Fruit fly (Drosophila melanogaster) whole organism, embryonic: Measurements from ENCODE around the gene CG6225.

Experiments
- Atf-2 ChIP-seq: fragments of 200-800 bp; sonication (Bioruptor generic); optimal IDR thresholded peaks from 2 replicates; lab custom pipeline; 2016; ENCODE audit warnings: missing biosample characterization, missing genetic modification characterization
- Bteb2 ChIP-seq: fragments of 200-800 bp; sonication (Bioruptor generic); optimal IDR thresholded peaks from 2 replicates; lab custom pipeline; 2016; ENCODE audit warnings: missing biosample characterization, missing genetic modification characterization
- CG11504 ChIP-seq: fragments of 200-800 bp; sonication (Bioruptor generic); optimal IDR thresholded peaks from 3 replicates; lab custom pipeline; 2019; ENCODE audit warnings: missing biosample characterization, mild to moderate bottlenecking, missing genetic modification characterization, moderate library complexity
- CG14710 ChIP-seq: fragments of 200-800 bp; sonication (Bioruptor generic); optimal IDR thresholded peaks from 3 replicates; lab custom pipeline; 2019; ENCODE audit warnings: missing biosample characterization, mild to moderate bottlenecking, missing genetic modification characterization, moderate library complexity
- CG16813 ChIP-seq: fragments of 200-800 bp; sonication (Bioruptor generic); IDR thresholded peaks from 3 replicates; pipeline ENCODE4 v1.3.6; 2022; ENCODE audit warnings: missing biosample characterization, missing genetic modification characterization; ENCODE audit not compliant: partially characterized antibody
- CG2199 ChIP-seq: fragments of 200-800 bp; sonication (Bioruptor generic); IDR thresholded peaks from 3 replicates; pipeline ENCODE4 v1.3.6; 2022; ENCODE audit warnings: missing biosample characterization, missing genetic modification characterization
- CG2678 ChIP-seq: fragments of 200-800 bp; sonication (Bioruptor generic); optimal IDR thresholded peaks from 3 replicates; lab custom pipeline; 2019; ENCODE audit warnings: missing biosample characterization, mild to moderate bottlenecking, missing genetic modification characterization, moderate library complexity
- CG43689 ChIP-seq: fragments of 200-800 bp; sonication (Bioruptor generic); IDR thresholded peaks from 2 replicates; pipeline ENCODE4 v1.3.6; 2022; ENCODE audit warnings: missing biosample characterization, missing genetic modification characterization
- CG4707 ChIP-seq: fragments of 200-800 bp; sonication (Bioruptor generic); optimal IDR thresholded peaks from 2 replicates; lab custom pipeline; 2018; ENCODE audit warnings: missing biosample characterization, mild to moderate bottlenecking, missing genetic modification characterization, moderate library complexity
- CG4730 ChIP-seq: fragments of 200-800 bp; sonication (Bioruptor generic); IDR thresholded peaks from 2 replicates; pipeline ENCODE4 v1.3.6; 2022; ENCODE audit warnings: missing biosample characterization, missing genetic modification characterization
- CG6654 ChIP-seq: fragments of 200-800 bp; sonication (Bioruptor generic); optimal IDR thresholded peaks from 2 replicates; lab custom pipeline; 2017; ENCODE audit warnings: missing biosample characterization, mild to moderate bottlenecking, missing genetic modification characterization
- CG6813 ChIP-seq: fragments of 200-800 bp; sonication (Bioruptor generic); optimal IDR thresholded peaks from 2 replicates; lab custom pipeline; 2017; ENCODE audit warnings: missing biosample characterization, missing genetic modification characterization, mild to moderate bottlenecking, moderate library complexity, missing genetic modification reagents
- CG6854 ChIP-seq: fragments of 200-800 bp; sonication (Bioruptor generic); optimal IDR thresholded peaks from 3 replicates; lab custom pipeline; 2017; ENCODE audit warnings: missing biosample characterization, mild to moderate bottlenecking, missing genetic modification characterization
- CG7839 ChIP-seq: fragments of 200-800 bp; sonication (Bioruptor generic); optimal IDR thresholded peaks from 3 replicates; lab custom pipeline; 2018; ENCODE audit warnings: missing biosample characterization, mild to moderate bottlenecking, missing genetic modification characterization, moderate library complexity
- CG8478 ChIP-seq: fragments of >200 bp; optimal IDR thresholded peaks from 2 replicates; lab custom pipeline; 2018
- CoRest ChIP-seq: fragments of 200-800 bp; sonication (Bioruptor generic); optimal IDR thresholded peaks from 3 replicates; lab custom pipeline; 2018; ENCODE audit warnings: missing biosample characterization, mild to moderate bottlenecking, missing genetic modification characterization, moderate library complexity
- D19A ChIP-seq: fragments of 200-800 bp; optimal IDR thresholded peaks from 3 replicates; lab custom pipeline; 2019; ENCODE audit warnings: missing biosample characterization, mild to moderate bottlenecking, missing genetic modification characterization, moderate library complexity
- Ets65A ChIP-seq: fragments of 200-800 bp; sonication (Bioruptor generic); peaks from one replicate; lab custom pipeline; 2016; ENCODE audit warnings: missing biosample characterization, missing genetic modification characterization
- Hr51 ChIP-seq, 2 experiments: fragments of 200-800 bp; sonication (Bioruptor generic); optimal IDR thresholded peaks; 2 replicates in 1 of 2; 3 replicates in 1 of 2; lab custom pipeline; 2016 to 2018; ENCODE audit warnings: missing biosample characterization in 2 of 2, missing genetic modification characterization in 2 of 2, mild to moderate bottlenecking in 1 of 2, moderate library complexity in 1 of 2
- Mes4 ChIP-seq: fragments of 200-800 bp; sonication (Bioruptor generic); optimal IDR thresholded peaks from 2 replicates; lab custom pipeline; 2016; ENCODE audit warnings: missing biosample characterization, missing genetic modification characterization
- Oli ChIP-seq: fragments of 200-800 bp; sonication (Bioruptor generic); optimal IDR thresholded peaks from 2 replicates; lab custom pipeline; 2018; ENCODE audit warnings: missing biosample characterization, mild to moderate bottlenecking, missing genetic modification characterization, moderate library complexity
- Pdp1 ChIP-seq, 2 experiments: fragments of 200-800 bp; sonication (Bioruptor generic); optimal IDR thresholded peaks; 3 replicates each; lab custom pipeline; 2016; ENCODE audit warnings: missing biosample characterization in 2 of 2, missing genetic modification characterization in 2 of 2, mild to moderate bottlenecking in 1 of 2, moderate library complexity in 1 of 2
- Sox100B ChIP-seq: fragments of 200-800 bp; sonication (Bioruptor generic); optimal IDR thresholded peaks from 3 replicates; lab custom pipeline; 2018; ENCODE audit warnings: missing biosample characterization, mild to moderate bottlenecking, missing genetic modification characterization
- Sox102F ChIP-seq: fragments of 200-800 bp; sonication (Bioruptor generic); optimal IDR thresholded peaks from 2 replicates; lab custom pipeline; 2018; ENCODE audit warnings: missing biosample characterization, mild to moderate bottlenecking, missing genetic modification characterization, moderate library complexity
- Ssrp ChIP-seq: fragments of 200-800 bp; sonication (Bioruptor generic); optimal IDR thresholded peaks from 2 replicates; lab custom pipeline; 2018; ENCODE audit warnings: missing biosample characterization, mild to moderate bottlenecking, missing genetic modification characterization, moderate library complexity
- aop ChIP-seq: fragments of 200-800 bp; sonication (Bioruptor generic); IDR thresholded peaks from 2 replicates; pipeline ENCODE4 v1.3.6; 2022; ENCODE audit warnings: missing biosample characterization, missing genetic modification characterization
- ase ChIP-seq: fragments of 200-800 bp; sonication (Bioruptor generic); IDR thresholded peaks from 3 replicates; pipeline ENCODE4 v1.3.6; 2022; ENCODE audit warnings: missing biosample characterization, missing genetic modification characterization
- ato ChIP-seq: fragments of 200-800 bp; sonication (Bioruptor generic); IDR thresholded peaks from 2 replicates; pipeline ENCODE4 v1.3.6; 2022; ENCODE audit warnings: missing biosample characterization, missing genetic modification characterization; ENCODE audit not compliant: partially characterized antibody
- chinmo ChIP-seq: fragments of 200-800 bp; sonication (Bioruptor generic); IDR thresholded peaks from 4 replicates; pipeline ENCODE4 v1.3.6; 2022; ENCODE audit warnings: missing biosample characterization, missing genetic modification characterization; ENCODE audit not compliant: partially characterized antibody
- ci ChIP-seq: fragments of 200-800 bp; sonication (Bioruptor generic); IDR thresholded peaks from 3 replicates; pipeline ENCODE4 v1.3.6; 2022; ENCODE audit warnings: missing biosample characterization, missing genetic modification characterization
- crc ChIP-seq: fragments of 200-800 bp; sonication (Bioruptor generic); optimal IDR thresholded peaks from 2 replicates; lab custom pipeline; 2016; ENCODE audit warnings: missing biosample characterization, missing genetic modification characterization
- cwo ChIP-seq: fragments of 200-800 bp; sonication (Bioruptor generic); optimal IDR thresholded peaks from 3 replicates; lab custom pipeline; 2017; ENCODE audit warnings: missing biosample characterization, missing genetic modification characterization, mild to moderate bottlenecking, moderate library complexity, missing genetic modification reagents
- dati ChIP-seq: fragments of 200-800 bp; sonication (Bioruptor generic); IDR thresholded peaks from 2 replicates; pipeline ENCODE4 v1.3.6; 2022; ENCODE audit warnings: missing biosample characterization, missing genetic modification characterization
- dmrt99B ChIP-seq: fragments of 200-800 bp; sonication (Bioruptor generic); optimal IDR thresholded peaks from 2 replicates; lab custom pipeline; 2018; ENCODE audit warnings: missing biosample characterization, mild to moderate bottlenecking, missing genetic modification characterization, moderate library complexity
- gem ChIP-seq: fragments of 200-800 bp; sonication (Bioruptor generic); optimal IDR thresholded peaks from 2 replicates; lab custom pipeline; 2019; ENCODE audit warnings: missing biosample characterization, mild to moderate bottlenecking, missing genetic modification characterization, moderate library complexity
- jigr1 ChIP-seq: fragments of 200-800 bp; sonication (Bioruptor generic); IDR thresholded peaks from 3 replicates; pipeline ENCODE4 v1.3.6; 2022; ENCODE audit warnings: missing biosample characterization, missing genetic modification characterization
- ken ChIP-seq: fragments of 200-800 bp; sonication (Bioruptor generic); IDR thresholded peaks from 3 replicates; pipeline ENCODE4 v1.3.6; 2022; ENCODE audit warnings: missing biosample characterization, missing genetic modification characterization
- row ChIP-seq: fragments of 200-800 bp; sonication (Bioruptor generic); IDR thresholded peaks from 3 replicates; pipeline ENCODE4 v1.3.6; 2022; ENCODE audit warnings: missing biosample characterization, missing genetic modification characterization
- sd ChIP-seq: fragments of 200-800 bp; sonication (Bioruptor generic); optimal IDR thresholded peaks from 3 replicates; lab custom pipeline; 2018; ENCODE audit warnings: missing biosample characterization, mild to moderate bottlenecking, missing genetic modification characterization, moderate library complexity
- sens ChIP-seq: fragments of 200-800 bp; sonication (Bioruptor generic); peaks from one replicate; lab custom pipeline; 2016; ENCODE audit warnings: missing biosample characterization, missing genetic modification characterization
- usp ChIP-seq: fragments of >200 bp; optimal IDR thresholded peaks from 2 replicates; lab custom pipeline; 2017; ENCODE audit warnings: missing biosample characterization, missing genetic modification characterization
- vnd ChIP-seq: fragments of 200-800 bp; sonication (Bioruptor generic); IDR thresholded peaks from 3 replicates; pipeline ENCODE4 v1.3.6; 2022; ENCODE audit warnings: missing biosample characterization, missing genetic modification characterization; ENCODE audit not compliant: partially characterized antibody
- vvl ChIP-seq: fragments of 200-800 bp; sonication (Bioruptor generic); IDR thresholded peaks from 2 replicates; pipeline ENCODE4 v1.3.6; 2022; ENCODE audit warnings: missing biosample characterization, missing genetic modification characterization
- zf30C ChIP-seq: fragments of 200-800 bp; sonication (Bioruptor generic); optimal IDR thresholded peaks from 3 replicates; lab custom pipeline; 2018; ENCODE audit warnings: missing biosample characterization, mild to moderate bottlenecking, missing genetic modification characterization

The CG6225 gene

DNA sequence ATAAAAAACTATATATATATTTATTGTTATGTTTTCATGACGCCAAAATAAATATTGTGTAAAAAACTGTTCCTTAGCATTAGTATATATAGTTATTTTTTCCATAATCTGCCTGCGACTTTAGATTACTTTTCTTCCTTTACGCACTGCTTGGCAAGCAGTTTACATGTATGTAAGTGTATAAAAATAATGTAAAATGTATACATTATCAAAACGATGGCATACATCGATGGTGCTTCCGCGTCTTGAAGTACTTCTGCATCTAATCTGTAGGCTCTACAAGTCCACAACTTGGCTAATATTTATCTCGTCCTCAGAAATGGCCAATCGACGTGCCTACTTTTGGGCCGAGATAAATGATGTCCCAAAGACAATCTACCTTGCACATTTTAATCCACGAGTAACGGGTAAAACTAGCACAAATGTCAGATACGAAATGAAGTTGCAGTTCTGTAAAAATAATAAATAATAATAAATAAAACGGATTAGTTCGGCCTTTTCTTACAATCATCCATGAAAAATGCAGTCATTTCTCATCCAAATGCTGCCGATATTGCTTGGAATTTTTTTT, 16.3 kb upstream of the CG6225 start, which contains the start of gene CG11608 (continued):
- peak; percentile 15 for TF ChIP-seq CG14710
- no peak for TF ChIP-seq jigr1
- peak; percentile 92 for TF ChIP-seq CG2199 (GFP tag; lab: Robert Waterston, UW)
- TF ChIP-seq usp (GFP tag; lab: Kevin White, UChicago) = no peak

dm6 chr3R:12641620-12642019, 12.8 kb upstream of the CG6225 start:
- TF ChIP-seq CG6813 (GFP tag; lab: Kevin White, UChicago) (no peak), sd (tag; lab: Kevin White, UChicago) (no peak), ken (GFP tag; lab: Robert Waterston, UW) (no peak), Bteb2 (GFP tag; lab: Kevin White, UChicago) (no peak), Ets65A (GFP tag; lab: Kevin White, UChicago) (peak; percentile 84), CG8478 (peak; percentile 71), dati (GFP tag; lab: Robert Waterston, UW) (no peak)

dm6 chr3R:12642051-12642532, 12.3 kb upstream of the CG6225 start, which contains the start of gene CG6753:
Gene CG6753, minus strand, starts transcription at chr3R:12642482.
- TF ChIP-seq Atf-2 (GFP tag; lab: Kevin White, UChicago) = no peak
- 0 out of 3 replicates have a peak, but pooled peaks have one; percentile 16 for TF ChIP-seq vnd (GFP tag; lab: Robert Waterston, UW)
- no peak for TF ChIP-seq ato
- TF ChIP-seq aop = no peak
- TF ChIP-seq CG6654 (GFP tag; lab: Kevin White, UChicago) = no peak
- no peak for TF ChIP-seq CG43689 (GFP tag; lab: Robert Waterston, UW)

dm6 chr3R:12644621-12645310, 9.6 kb upstream of the CG6225 start:
- TF ChIP-seq cwo (GFP tag; lab: Kevin White, UChicago) (peak; percentile 6), CG2678 (tag; lab: Kevin White, UChicago) (peak; percentile 29), dmrt99B (peak; percentile 32), CoRest (tag; lab: Kevin White, UChicago) (peak; percentile 18), Oli (peak; percentile 47), ci (GFP tag; lab: Robert Waterston, UW) (0 out of 3 replicates have a peak, but pooled peaks have one; percentile 51), sens (GFP tag; lab: Kevin White, UChicago) (peak; percentile 79), crc (GFP tag; lab: Kevin White, UChicago) (no peak), row (GFP tag; lab: Robert Waterston, UW) (peak; percentile 43), CG16813 (no peak), gem (tag; lab: Kevin White, UChicago) (peak; percentile 44), CG11504 (tag; lab: Kevin White, UChicago) (peak; percentile 46), CG4730 (GFP tag; lab: Robert Waterston, UW) (no peak), CG4707 (GFP tag; lab: Kevin White, UChicago) (peak; percentile 16), D19A (peak; percentile 96), CG6854 (GFP tag; lab: Kevin White, UChicago) (no peak), Hr51 (GFP tag; optimal IDR thresholded peaks at IDR 0.05; lab: Kevin White, UChicago) (peak in 1 of 2 experiments; percentile 34), Mes4 (GFP tag; lab: Kevin White, UChicago) (peak; percentile 19), ase (GFP tag; lab: Robert Waterston, UW) (0 out of 3 replicates have a peak, but pooled peaks have one; percentile 7), Pdp1 (GFP tag; optimal IDR thresholded peaks at IDR 0.05; lab: Kevin White, UChicago) (peak in 1 of 2 experiments; percentile 70), zf30C (GFP tag; lab: Kevin White, UChicago) (no peak), vvl (GFP tag; lab: Robert Waterston, UW) (peak; percentile 82; the same call in 1 of the 2 replicates), Sox102F (GFP tag; lab: Kevin White, UChicago) (peak; percentile 42), Sox100B (GFP tag; lab: Kevin White, UChicago) (peak; percentile 15), chinmo (GFP tag; lab: Robert Waterston, UW) (no peak), CG7839 (tag; lab: Kevin White, UChicago) (peak; percentile 25), Ssrp (peak; percentile 4)
